Worm (Caenorhabditis elegans) whole organism, L3 larva: ENCODE data around the gene mltn-9.

Experiments used
- ceh-82 ChIP-seq: fragments of 150-350 bp; optimal IDR thresholded peaks from 2 replicates; lab custom pipeline; 2014; ENCODE audit warnings: missing biosample characterization, missing genetic modification characterization
- elt-3 ChIP-seq, 3 experiments: fragments of 150-350 bp in 1 of 3; sonication (generic microtip) in 2 of 3; optimal IDR thresholded peaks; 2 replicates in 2 of 3; 4 replicates in 1 of 3; lab custom pipeline; 2014 to 2017; ENCODE audit warnings: missing biosample characterization in 3 of 3, missing genetic modification characterization in 3 of 3
- lin-15B ChIP-seq: fragments of 150-350 bp; optimal IDR thresholded peaks from 2 replicates; lab custom pipeline; 2014; ENCODE audit warnings: missing biosample characterization, missing genetic modification characterization
- mdl-1 ChIP-seq: fragments of 150-350 bp; optimal IDR thresholded peaks from 2 replicates; lab custom pipeline; 2014; ENCODE audit warnings: missing biosample characterization, missing genetic modification characterization
- nhr-237 ChIP-seq: fragments of 150-350 bp; optimal IDR thresholded peaks from 2 replicates; lab custom pipeline; 2014; ENCODE audit warnings: missing biosample characterization, missing genetic modification characterization
- nhr-28 ChIP-seq: fragments of 150-350 bp; optimal IDR thresholded peaks from 2 replicates; lab custom pipeline; 2014; ENCODE audit warnings: missing biosample characterization, missing genetic modification characterization
- nhr-77 ChIP-seq: fragments of 150-350 bp; optimal IDR thresholded peaks from 2 replicates; lab custom pipeline; 2014; ENCODE audit warnings: missing biosample characterization, missing genetic modification characterization
- unc-39 ChIP-seq: sonication (generic microtip); optimal IDR thresholded peaks from 4 replicates; lab custom pipeline; 2017; ENCODE audit warnings: missing biosample characterization, missing genetic modification characterization

ce11 chrII:14609297-14609937, 6.4 kb upstream of the mltn-9 start:
- no peak for TF ChIP-seq unc-39
- TF ChIP-seq mdl-1, result no peak
- no peak for TF ChIP-seq ceh-82
- no peak for TF ChIP-seq lin-15B (tag; lab: Kevin White, UChicago)
- no peak for TF ChIP-seq nhr-237 (tag; lab: Kevin White, UChicago)
- TF ChIP-seq elt-3 (tag; optimal IDR thresholded peaks at IDR 0.05; lab: Kevin White, UChicago), result no peak
- TF ChIP-seq nhr-28 (tag; lab: Kevin White, UChicago), result no peak
- no peak for TF ChIP-seq nhr-77 (tag; lab: Kevin White, UChicago)
